Fruit fly (Drosophila melanogaster) whole organism, embryonic: ENCODE data around the gene CG13385.

Source experiments
- Asciz ChIP-seq: fragments of 200-800 bp; sonication (Bioruptor generic); optimal IDR thresholded peaks from 2 replicates; lab custom pipeline; 2017; ENCODE audit warnings: missing biosample characterization, mild to moderate bottlenecking, missing genetic modification characterization, missing genetic modification reagents
- BtbVII ChIP-seq: fragments of 200-800 bp; sonication (Bioruptor generic); optimal IDR thresholded peaks from 3 replicates; lab custom pipeline; 2017; ENCODE audit warnings: missing biosample characterization, mild to moderate bottlenecking, missing genetic modification characterization
- CG10321 ChIP-seq: fragments of 200-800 bp; sonication (Bioruptor generic); IDR thresholded peaks from 2 replicates; pipeline ENCODE4 v1.3.6; 2022; ENCODE audit warnings: missing biosample characterization, missing genetic modification characterization
- CG11696 ChIP-seq: fragments of 200-800 bp; sonication (Bioruptor generic); IDR thresholded peaks from 2 replicates; pipeline ENCODE4 v1.3.6; 2022; ENCODE audit warnings: missing biosample characterization, missing genetic modification characterization
- CG12769 ChIP-seq: fragments of 200-800 bp; sonication (Bioruptor generic); optimal IDR thresholded peaks from 2 replicates; lab custom pipeline; 2019; ENCODE audit warnings: missing biosample characterization, mild to moderate bottlenecking, missing genetic modification characterization, moderate library complexity
- CG13296 ChIP-seq: fragments of 200-800 bp; sonication (Bioruptor generic); optimal IDR thresholded peaks from 3 replicates; lab custom pipeline; 2018; ENCODE audit warnings: missing biosample characterization, mild to moderate bottlenecking, missing genetic modification characterization
- CG1529 ChIP-seq: fragments of 200-800 bp; sonication (Bioruptor generic); optimal IDR thresholded peaks from 3 replicates; lab custom pipeline; 2018; ENCODE audit warnings: missing biosample characterization, missing genetic modification characterization
- CG16813 ChIP-seq: fragments of 200-800 bp; sonication (Bioruptor generic); IDR thresholded peaks from 3 replicates; pipeline ENCODE4 v1.3.6; 2022; ENCODE audit warnings: missing biosample characterization, missing genetic modification characterization; ENCODE audit not compliant: partially characterized antibody
- CG17385 ChIP-seq: fragments of 200-800 bp; sonication (Bioruptor generic); optimal IDR thresholded peaks from 3 replicates; lab custom pipeline; 2018; ENCODE audit warnings: missing biosample characterization, mild to moderate bottlenecking, missing genetic modification characterization
- CG2889 ChIP-seq: fragments of 200-800 bp; sonication (Bioruptor generic); IDR thresholded peaks from 3 replicates; pipeline ENCODE4 v1.3.6; 2022; ENCODE audit warnings: missing biosample characterization, missing genetic modification characterization
- CG30020 ChIP-seq: fragments of 200-800 bp; optimal IDR thresholded peaks from 2 replicates; lab custom pipeline; 2019; ENCODE audit warnings: missing biosample characterization, mild to moderate bottlenecking, missing genetic modification characterization, moderate library complexity
- CG33213 ChIP-seq: fragments of 200-800 bp; sonication (Bioruptor generic); optimal IDR thresholded peaks from 3 replicates; lab custom pipeline; 2016; ENCODE audit warnings: missing biosample characterization, missing genetic modification characterization
- CG34422 ChIP-seq: fragments of 200-800 bp; sonication (Bioruptor generic); IDR thresholded peaks from 3 replicates; pipeline ENCODE4 v1.3.6; 2022; ENCODE audit warnings: missing biosample characterization, missing genetic modification characterization
- CG4404 ChIP-seq: fragments of 200-800 bp; sonication (Bioruptor generic); IDR thresholded peaks from 2 replicates; pipeline ENCODE4 v1.3.6; 2022; ENCODE audit warnings: missing biosample characterization, missing genetic modification characterization
- CG7786 ChIP-seq: fragments of 200-800 bp; sonication (Bioruptor generic); optimal IDR thresholded peaks from 2 replicates; lab custom pipeline; 2016; ENCODE audit warnings: missing biosample characterization, missing genetic modification characterization
- CG7987 ChIP-seq: fragments of 200-800 bp; sonication (Bioruptor generic); optimal IDR thresholded peaks from 2 replicates; lab custom pipeline; 2018; ENCODE audit warnings: missing biosample characterization, mild to moderate bottlenecking, missing genetic modification characterization, moderate library complexity
- CG8290 ChIP-seq, 3 experiments: fragments of 200-800 bp; sonication (Bioruptor generic); optimal IDR thresholded peaks; 2 replicates each; lab custom pipeline; 2016 to 2019; ENCODE audit warnings: missing biosample characterization in 3 of 3, missing genetic modification characterization in 3 of 3, mild to moderate bottlenecking in 2 of 3, moderate library complexity in 1 of 3
- Dad ChIP-seq: fragments of 200-800 bp; sonication (Bioruptor generic); optimal IDR thresholded peaks from 3 replicates; lab custom pipeline; 2016; ENCODE audit warnings: missing biosample characterization, missing genetic modification characterization
- Dll ChIP-seq: fragments of 200-800 bp; sonication (Bioruptor generic); IDR thresholded peaks from 4 replicates; pipeline ENCODE4 v1.3.6; 2022; ENCODE audit warnings: missing biosample characterization, missing genetic modification characterization; ENCODE audit not compliant: partially characterized antibody
- Doc2 ChIP-seq: fragments of 200-800 bp; sonication (Bioruptor generic); IDR thresholded peaks from 2 replicates; pipeline ENCODE4 v1.3.6; 2022; ENCODE audit warnings: missing biosample characterization, missing genetic modification characterization
- Elba2 ChIP-seq: fragments of 200-800 bp; sonication (Bioruptor generic); optimal IDR thresholded peaks from 3 replicates; lab custom pipeline; 2016; ENCODE audit warnings: missing biosample characterization, missing genetic modification characterization
- Hr3 ChIP-seq: fragments of 200-800 bp; sonication (Bioruptor generic); optimal IDR thresholded peaks from 3 replicates; lab custom pipeline; 2016; ENCODE audit warnings: missing biosample characterization, missing genetic modification characterization
- MTF-1 ChIP-seq: fragments of 200-800 bp; sonication (Bioruptor generic); optimal IDR thresholded peaks from 2 replicates; lab custom pipeline; 2018; ENCODE audit warnings: missing biosample characterization, mild to moderate bottlenecking, missing genetic modification characterization, borderline replicate concordance
- Mad ChIP-seq: fragments of 200-800 bp; sonication (Bioruptor generic); optimal IDR thresholded peaks from 2 replicates; lab custom pipeline; 2016; ENCODE audit warnings: missing biosample characterization, missing genetic modification characterization
- Myb ChIP-seq: fragments of 200-800 bp; sonication (Bioruptor generic); optimal IDR thresholded peaks from 2 replicates; lab custom pipeline; 2016; ENCODE audit warnings: missing biosample characterization, missing genetic modification characterization
- Oli ChIP-seq: fragments of 200-800 bp; sonication (Bioruptor generic); optimal IDR thresholded peaks from 2 replicates; lab custom pipeline; 2018; ENCODE audit warnings: missing biosample characterization, mild to moderate bottlenecking, missing genetic modification characterization, moderate library complexity
- Ssrp ChIP-seq: fragments of 200-800 bp; sonication (Bioruptor generic); optimal IDR thresholded peaks from 2 replicates; lab custom pipeline; 2018; ENCODE audit warnings: missing biosample characterization, mild to moderate bottlenecking, missing genetic modification characterization, moderate library complexity
- Usf ChIP-seq: fragments of 200-800 bp; sonication (Bioruptor generic); optimal IDR thresholded peaks from 2 replicates; lab custom pipeline; 2017; ENCODE audit warnings: missing genotype, missing biosample characterization, missing genetic modification characterization
- amos ChIP-seq: fragments of 200-800 bp; sonication (Bioruptor generic); IDR thresholded peaks from 2 replicates; pipeline ENCODE4 v1.3.6; 2022; ENCODE audit warnings: missing biosample characterization, missing genetic modification characterization; ENCODE audit not compliant: partially characterized antibody
- bcd ChIP-seq: fragments of 200-800 bp; sonication (Bioruptor generic); optimal IDR thresholded peaks from 2 replicates; lab custom pipeline; 2017; ENCODE audit warnings: missing biosample characterization, mild to moderate bottlenecking, missing genetic modification characterization
- bsh ChIP-seq, 2 experiments: fragments of 200-800 bp; sonication (Bioruptor generic); optimal IDR thresholded peaks; 2 replicates each; lab custom pipeline; 2017 to 2018; ENCODE audit warnings: mild to moderate bottlenecking in 2 of 2, missing biosample characterization in 2 of 2, missing genetic modification characterization in 2 of 2, moderate library complexity in 1 of 2
- ci ChIP-seq: fragments of 200-800 bp; sonication (Bioruptor generic); IDR thresholded peaks from 3 replicates; pipeline ENCODE4 v1.3.6; 2022; ENCODE audit warnings: missing biosample characterization, missing genetic modification characterization
- dati ChIP-seq: fragments of 200-800 bp; sonication (Bioruptor generic); IDR thresholded peaks from 2 replicates; pipeline ENCODE4 v1.3.6; 2022; ENCODE audit warnings: missing biosample characterization, missing genetic modification characterization
- dmrt11E ChIP-seq: fragments of 200-800 bp; sonication (Bioruptor generic); optimal IDR thresholded peaks from 3 replicates; lab custom pipeline; 2018; ENCODE audit warnings: missing biosample characterization, mild to moderate bottlenecking, missing genetic modification characterization, moderate library complexity
- fd96Cb ChIP-seq: fragments of 200-800 bp; sonication (Bioruptor generic); optimal IDR thresholded peaks from 2 replicates; lab custom pipeline; 2018; ENCODE audit warnings: missing biosample characterization, mild to moderate bottlenecking, missing genetic modification characterization, moderate library complexity
- mld ChIP-seq: fragments of 200-800 bp; sonication (Bioruptor generic); IDR thresholded peaks from 3 replicates; pipeline ENCODE4 v1.3.6; 2022; ENCODE audit warnings: missing biosample characterization, missing genetic modification characterization; ENCODE audit not compliant: partially characterized antibody
- nmo ChIP-seq: fragments of 200-800 bp; sonication (Bioruptor generic); optimal IDR thresholded peaks from 2 replicates; lab custom pipeline; 2018; ENCODE audit warnings: missing biosample characterization, mild to moderate bottlenecking, missing genetic modification characterization, moderate library complexity
- pfk ChIP-seq: fragments of 200-800 bp; sonication (Bioruptor generic); optimal IDR thresholded peaks from 2 replicates; lab custom pipeline; 2018; ENCODE audit warnings: missing biosample characterization, mild to moderate bottlenecking, missing genetic modification characterization, moderate library complexity
- sc ChIP-seq, 3 experiments: fragments of >200 bp in 2 of 3; fragments of 200-800 bp in 1 of 3; sonication (Bioruptor generic) in 1 of 3; optimal IDR thresholded peaks; 2 replicates in 2 of 3; 3 replicates in 1 of 3; lab custom pipeline; 2017; ENCODE audit warnings: mild to moderate bottlenecking in 1 of 3, missing biosample characterization in 1 of 3, missing genetic modification characterization in 1 of 3, missing genetic modification reagents in 1 of 3
- sob ChIP-seq: fragments of 200-800 bp; sonication (Bioruptor generic); IDR thresholded peaks from 2 replicates; pipeline ENCODE4 v1.3.6; 2022; ENCODE audit warnings: missing biosample characterization, missing genetic modification characterization
- stwl ChIP-seq: fragments of 200-800 bp; sonication (Bioruptor generic); optimal IDR thresholded peaks from 3 replicates; lab custom pipeline; 2018; ENCODE audit warnings: missing biosample characterization, mild to moderate bottlenecking, missing genetic modification characterization, moderate library complexity
- trh ChIP-seq: fragments of 200-800 bp; sonication (Bioruptor generic); optimal IDR thresholded peaks from 2 replicates; lab custom pipeline; 2016; ENCODE audit warnings: missing biosample characterization, missing genetic modification characterization
- unc-4 ChIP-seq: fragments of 200-800 bp; sonication (Bioruptor generic); IDR thresholded peaks from 2 replicates; pipeline ENCODE4 v1.3.6; 2022; ENCODE audit warnings: missing biosample characterization, missing genetic modification characterization; ENCODE audit not compliant: partially characterized antibody
- zen ChIP-seq: fragments of 200-800 bp; sonication (Bioruptor generic); optimal IDR thresholded peaks from 3 replicates; lab custom pipeline; 2018; ENCODE audit warnings: missing biosample characterization, mild to moderate bottlenecking, missing genetic modification characterization, moderate library complexity

CG13385 gene

DNA sequence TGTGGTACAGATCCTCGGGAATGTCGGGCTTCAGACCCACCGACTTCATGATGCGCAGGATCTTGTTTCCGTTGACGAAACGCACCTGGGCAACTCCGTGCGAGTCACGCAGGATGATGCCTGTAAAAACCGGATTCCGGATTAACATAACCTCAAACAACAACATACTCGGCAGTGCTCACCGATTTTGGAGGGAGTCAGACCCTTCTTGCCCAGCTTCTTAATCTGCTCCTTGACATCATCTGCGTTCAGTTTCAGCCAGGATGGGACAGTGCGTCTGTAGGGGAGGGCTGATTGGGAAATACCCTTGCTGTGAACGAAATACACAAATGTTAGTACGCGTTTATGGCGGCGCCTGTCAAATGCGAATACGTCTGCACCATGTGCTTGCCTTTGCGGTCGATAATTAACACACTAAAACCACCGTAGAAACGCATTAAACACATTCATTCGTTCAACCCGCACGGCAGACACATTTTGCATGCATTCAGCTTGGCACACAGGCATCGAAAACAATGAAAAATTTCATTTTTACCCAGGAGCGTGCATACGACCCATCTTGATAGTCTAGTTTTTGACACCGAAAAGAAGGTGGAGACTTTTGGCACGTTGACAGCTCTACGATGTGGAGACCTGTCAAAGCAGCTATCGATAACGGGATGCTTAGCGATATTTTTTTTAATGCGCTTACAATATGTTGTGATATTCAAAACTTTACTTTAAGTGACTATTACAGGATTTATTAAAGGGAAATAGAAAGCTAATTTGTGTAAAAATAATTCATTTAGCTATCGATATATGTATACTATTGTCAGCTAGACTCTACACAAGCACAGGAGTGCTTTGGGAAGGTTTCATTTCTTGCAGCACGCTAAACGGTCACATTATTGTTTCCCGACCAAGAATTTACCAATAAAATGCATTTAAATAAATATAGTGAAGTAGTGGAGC is 32.2 kb upstream of the CG13385 start, which contains the start of the genes RpS13 and CSN8 (continued):
- TF ChIP-seq stwl (peak; percentile 85), amos (GFP tag; lab: Robert Waterston, UW) (peak; percentile 93), Doc2 (GFP tag; lab: Robert Waterston, UW) (no peak), Asciz (GFP tag; lab: Kevin White, UChicago) (peak; percentile 37), Mad (GFP tag; lab: Kevin White, UChicago) (no peak), CG34422 (GFP tag; lab: Robert Waterston, UW) (peak; percentile 62; the same call in 1 of the 3 replicates), CG33213 (GFP tag; lab: Kevin White, UChicago) (peak; percentile 28), CG16813 (GFP tag; lab: Robert Waterston, UW) (peak; percentile 95), Elba2 (no peak), nmo (GFP tag; lab: Kevin White, UChicago) (peak; percentile 67), CG4404 (no peak), pfk (GFP tag; lab: Kevin White, UChicago) (no peak), Oli (no peak), trh (GFP tag; lab: Kevin White, UChicago) (no peak), CG13296 (GFP tag; lab: Kevin White, UChicago) (peak; percentile 38), MTF-1 (no peak), unc-4 (GFP tag; lab: Robert Waterston, UW) (peak; percentile 95), CG11696 (no peak), bcd (GFP tag; lab: Kevin White, UChicago) (peak; percentile 11), CG30020 (tag; lab: Kevin White, UChicago) (peak; percentile 64), Hr3 (GFP tag; lab: Kevin White, UChicago) (no peak)

DNA sequence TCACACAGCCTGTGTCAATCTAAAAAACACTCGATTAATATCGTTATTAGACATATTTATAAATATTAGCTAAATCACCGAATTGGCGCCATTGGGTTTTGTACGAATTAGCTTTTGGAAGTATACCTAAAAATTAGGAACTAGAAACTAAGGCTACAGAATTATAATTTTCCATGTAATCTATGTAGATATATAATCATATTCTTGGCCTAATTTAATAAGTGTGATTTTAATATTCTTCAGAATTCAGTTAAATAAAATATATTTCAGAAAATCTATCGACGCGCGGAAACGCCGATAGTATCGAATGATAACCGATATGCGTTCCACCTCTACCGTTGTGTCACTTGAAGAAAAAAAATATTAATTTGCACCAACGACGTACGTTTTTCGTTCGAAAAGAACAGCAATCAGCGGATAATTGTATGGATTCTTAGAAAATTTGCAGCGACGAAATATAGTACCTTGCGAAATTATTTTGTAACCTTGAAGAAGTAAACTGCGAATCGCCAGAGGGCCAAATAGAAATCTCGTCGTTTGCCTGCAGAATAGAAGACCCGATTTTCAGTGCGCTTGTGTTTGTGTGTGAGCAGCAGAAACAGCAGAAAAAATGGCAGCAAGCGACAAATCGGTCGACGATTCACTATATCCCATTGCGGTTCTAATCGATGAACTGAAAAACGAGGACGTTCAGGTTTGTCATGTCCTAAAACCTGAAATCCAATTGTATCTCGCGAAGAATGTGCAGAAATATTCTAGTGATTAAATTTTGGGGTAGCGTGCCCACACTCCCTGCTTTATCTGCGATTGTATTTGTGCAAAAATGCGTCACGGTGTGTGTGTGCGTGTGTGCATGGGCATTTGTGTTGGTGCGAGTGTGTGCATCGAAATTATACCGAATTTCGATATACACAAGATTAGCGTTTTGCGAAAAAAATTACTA is 30.5 kb upstream of the CG13385 start, which contains the start of gene Pp2A-29B:
Pp2A-29B (plus strand) TSS at position 338 of the 943 bp plus-strand sequence.
- TF ChIP-seq mld (GFP tag; lab: Robert Waterston, UW) (peak; percentile 94), CG8290 (GFP tag; optimal IDR thresholded peaks at IDR 0.05; lab: Kevin White, UChicago) (peak; percentile 13), CG8290 (tag; optimal IDR thresholded peaks at IDR 0.05; lab: Kevin White, UChicago) (no peak), CG10321 (GFP tag; lab: Robert Waterston, UW) (no peak), Dad (GFP tag; lab: Kevin White, UChicago) (no peak), CG17385 (GFP tag; lab: Kevin White, UChicago) (peak; percentile 6), BtbVII (GFP tag; lab: Kevin White, UChicago) (no peak), dmrt11E (peak; percentile 46), Usf (no peak), stwl (peak; percentile 51), zen (tag; lab: Kevin White, UChicago) (peak; percentile 59), CG1529 (GFP tag; lab: Kevin White, UChicago) (no peak), ci (GFP tag; lab: Robert Waterston, UW) (no peak), CG12769 (no peak), CG7987 (no peak), bsh (GFP tag; optimal IDR thresholded peaks at IDR 0.05; lab: Kevin White, UChicago) (no peak), CG2889 (GFP tag; lab: Robert Waterston, UW) (no peak), Oli (no peak), Dll (GFP tag; lab: Robert Waterston, UW) (peak; percentile 100), Myb (GFP tag; lab: Kevin White, UChicago) (no peak), sob (GFP tag; lab: Robert Waterston, UW) (0 out of 2 replicates have a peak, but pooled peaks have one; percentile 30), CG7786 (no peak), fd96Cb (tag; lab: Kevin White, UChicago) (no peak), dati (GFP tag; lab: Robert Waterston, UW) (no peak), sc (optimal IDR thresholded peaks at IDR 0.05; lab: Kevin White, UChicago) (no peak), sc (GFP tag; optimal IDR thresholded peaks at IDR 0.05; lab: Kevin White, UChicago) (no peak), Ssrp (no peak)
